Worm (Caenorhabditis elegans) whole organism, late embryonic: ENCODE data around the gene F54B11.8.

Experiments used
- K02D7.2 ChIP-seq: sonication (generic microtip); optimal IDR thresholded peaks from 2 replicates; lab custom pipeline; 2017; ENCODE audit warnings: mild to moderate bottlenecking, missing genetic modification characterization, missing compliant biosample characterization
- Y22D7AL.16 ChIP-seq: sonication (generic microtip); optimal IDR thresholded peaks from 2 replicates; lab custom pipeline; 2016; ENCODE audit warnings: missing genetic modification characterization, missing compliant biosample characterization
- ama-1 ChIP-seq: fragments of 150-350 bp; optimal IDR thresholded peaks from 2 replicates; lab custom pipeline; 2014
- ceh-18 ChIP-seq: sonication (generic microtip); optimal IDR thresholded peaks from 2 replicates; lab custom pipeline; 2016; ENCODE audit warnings: missing genetic modification characterization, missing compliant biosample characterization
- ceh-19 ChIP-seq: fragments of 200-800 bp; sonication (Bioruptor generic); optimal IDR thresholded peaks from 2 replicates; lab custom pipeline; 2018; ENCODE audit warnings: mild to moderate bottlenecking, missing genetic modification characterization, missing compliant biosample characterization
- ceh-22 ChIP-seq: sonication (generic microtip); optimal IDR thresholded peaks from 2 replicates; lab custom pipeline; 2017; ENCODE audit warnings: missing biosample characterization, missing genetic modification characterization
- ceh-24 ChIP-seq: sonication (generic microtip); optimal IDR thresholded peaks from 2 replicates; lab custom pipeline; 2016; ENCODE audit warnings: mild to moderate bottlenecking, missing genetic modification characterization, missing compliant biosample characterization
- ceh-30 ChIP-seq: fragments of 150-350 bp; optimal IDR thresholded peaks from 2 replicates; lab custom pipeline; 2014; ENCODE audit warnings: missing biosample characterization, missing genetic modification characterization
- ceh-34 ChIP-seq: sonication (generic microtip); optimal IDR thresholded peaks from 2 replicates; lab custom pipeline; 2016; ENCODE audit warnings: mild to moderate bottlenecking, missing genetic modification characterization, missing compliant biosample characterization
- ceh-45 ChIP-seq: fragments of 200-800 bp; sonication (Bioruptor generic); IDR thresholded peaks from 2 replicates; pipeline ENCODE4 v1.3.6; 2022; ENCODE audit warnings: missing genetic modification reagents, missing genetic modification characterization, missing compliant biosample characterization
- che-1 ChIP-seq: sonication (generic microtip); optimal IDR thresholded peaks from 2 replicates; lab custom pipeline; 2016; ENCODE audit warnings: mild to moderate bottlenecking, missing genetic modification characterization, missing compliant biosample characterization
- dmd-4 ChIP-seq: sonication (generic microtip); optimal IDR thresholded peaks from 2 replicates; lab custom pipeline; 2016; ENCODE audit warnings: borderline replicate concordance, missing genetic modification characterization, missing compliant biosample characterization
- dve-1 ChIP-seq: sonication (generic microtip); optimal IDR thresholded peaks from 2 replicates; lab custom pipeline; 2017; ENCODE audit warnings: antibody characterized with exemption, mild to moderate bottlenecking, missing genetic modification characterization, missing compliant biosample characterization
- elt-4 ChIP-seq: sonication (generic microtip); optimal IDR thresholded peaks from 2 replicates; lab custom pipeline; 2016; ENCODE audit warnings: missing genetic modification characterization, missing compliant biosample characterization
- ets-4 ChIP-seq: sonication (generic microtip); optimal IDR thresholded peaks from 2 replicates; lab custom pipeline; 2016; ENCODE audit warnings: missing genetic modification characterization, missing compliant biosample characterization
- eyg-1 ChIP-seq: sonication (generic microtip); optimal IDR thresholded peaks from 2 replicates; lab custom pipeline; 2016; ENCODE audit warnings: missing genotype, missing genetic modification characterization, missing compliant biosample characterization
- hlh-30 ChIP-seq: sonication (generic microtip); optimal IDR thresholded peaks from 2 replicates; lab custom pipeline; 2017; ENCODE audit warnings: antibody characterized with exemption, missing genetic modification characterization, missing compliant biosample characterization; ENCODE audit not compliant: insufficient read depth
- hlh-6 ChIP-seq: sonication (generic microtip); optimal IDR thresholded peaks from 2 replicates; lab custom pipeline; 2016; ENCODE audit warnings: missing genotype, missing genetic modification characterization, missing compliant biosample characterization
- lin-11 ChIP-seq: fragments of 200-800 bp; sonication (Bioruptor generic); optimal IDR thresholded peaks from 2 replicates; lab custom pipeline; 2018; ENCODE audit warnings: mild to moderate bottlenecking, missing genetic modification characterization, missing compliant biosample characterization
- mec-3 ChIP-seq: sonication (generic microtip); optimal IDR thresholded peaks from 2 replicates; lab custom pipeline; 2016; ENCODE audit warnings: borderline replicate concordance, missing genetic modification characterization, missing compliant biosample characterization
- nfya-1 ChIP-seq: sonication (generic microtip); optimal IDR thresholded peaks from 2 replicates; lab custom pipeline; 2017; ENCODE audit warnings: missing genetic modification characterization, mild to moderate bottlenecking, missing compliant biosample characterization, antibody characterized with exemption, moderate library complexity
- nhr-11 ChIP-seq: fragments of 150-350 bp; optimal IDR thresholded peaks from 2 replicates; lab custom pipeline; 2014; ENCODE audit warnings: missing biosample characterization, missing genetic modification characterization
- npax-4 ChIP-seq: sonication (generic microtip); optimal IDR thresholded peaks from 2 replicates; lab custom pipeline; 2016; ENCODE audit warnings: missing genetic modification characterization, missing compliant biosample characterization
- odd-2 ChIP-seq: sonication (generic microtip); optimal IDR thresholded peaks from 2 replicates; lab custom pipeline; 2017; ENCODE audit warnings: antibody characterized with exemption, mild to moderate bottlenecking, missing genetic modification characterization, missing compliant biosample characterization
- pat-9 ChIP-seq: fragments of 200-800 bp; sonication (Bioruptor generic); optimal IDR thresholded peaks from 2 replicates; lab custom pipeline; 2018; ENCODE audit warnings: mild to moderate bottlenecking, missing genetic modification characterization, moderate library complexity, missing compliant biosample characterization
- pax-1 ChIP-seq: fragments of 150-350 bp; optimal IDR thresholded peaks from 2 replicates; lab custom pipeline; 2014; ENCODE audit warnings: missing biosample characterization, missing genetic modification characterization
- pqm-1 ChIP-seq: sonication (generic microtip); optimal IDR thresholded peaks from 2 replicates; lab custom pipeline; 2016; ENCODE audit warnings: missing genetic modification characterization, missing compliant biosample characterization
- pros-1 ChIP-seq: fragments of 150-350 bp; optimal IDR thresholded peaks from 2 replicates; lab custom pipeline; 2014; ENCODE audit warnings: missing biosample characterization, missing genetic modification reagents, missing genetic modification characterization
- sox-2 ChIP-seq: fragments of 200-800 bp; sonication (Bioruptor generic); IDR thresholded peaks from 2 replicates; pipeline ENCODE4 v1.3.6; 2022; ENCODE audit warnings: missing genetic modification reagents, missing genetic modification characterization, missing compliant biosample characterization
- syd-9 ChIP-seq: sonication (generic microtip); optimal IDR thresholded peaks from 2 replicates; lab custom pipeline; 2016; ENCODE audit warnings: mild to moderate bottlenecking, missing genetic modification characterization, moderate library complexity, missing compliant biosample characterization
- tbx-7 ChIP-seq: sonication (generic microtip); optimal IDR thresholded peaks from 2 replicates; lab custom pipeline; 2016; ENCODE audit warnings: missing genotype, missing genetic modification characterization, missing compliant biosample characterization
- ttx-3 ChIP-seq: sonication (generic microtip); optimal IDR thresholded peaks from 2 replicates; lab custom pipeline; 2016; ENCODE audit warnings: missing genetic modification reagents, missing genetic modification characterization, missing compliant biosample characterization
- unc-42 ChIP-seq: sonication (generic microtip); optimal IDR thresholded peaks from 2 replicates; lab custom pipeline; 2016; ENCODE audit warnings: missing genotype, missing genetic modification characterization, missing compliant biosample characterization
- unc-55 ChIP-seq: sonication (generic microtip); optimal IDR thresholded peaks from 2 replicates; lab custom pipeline; 2017; ENCODE audit warnings: missing biosample characterization, missing genetic modification reagents, missing genetic modification characterization
- unc-86 ChIP-seq: sonication (generic microtip); optimal IDR thresholded peaks from 2 replicates; lab custom pipeline; 2016; ENCODE audit warnings: missing genetic modification characterization, missing compliant biosample characterization
- zip-5 ChIP-seq: sonication (generic microtip); optimal IDR thresholded peaks from 2 replicates; lab custom pipeline; 2016; ENCODE audit warnings: missing genetic modification characterization, missing compliant biosample characterization

F54B11.8 gene

ce11 chrX:13603826-13604225, at the start of gene F54B11.8:
Gene F54B11.8, minus strand, starts transcription at chrX:13603926.
- TF ChIP-seq odd-2 (tag; lab: Kevin White, UChicago) (no peak), dve-1 (tag; lab: Kevin White, UChicago) (no peak), sox-2 (no peak), ttx-3 (no peak), ets-4 (no peak), ceh-30 (tag; lab: Kevin White, UChicago) (no peak), pqm-1 (tag; lab: Kevin White, UChicago) (no peak), syd-9 (no peak), zip-5 (tag; lab: Kevin White, UChicago) (no peak), hlh-30 (no peak), ceh-45 (GFP tag; lab: Robert Waterston, UW) (no peak), unc-42 (tag; lab: Kevin White, UChicago) (no peak), ama-1 (lab: Kevin White, UChicago) (no peak), hlh-6 (tag; lab: Kevin White, UChicago) (no peak), ceh-18 (no peak)

DNA sequence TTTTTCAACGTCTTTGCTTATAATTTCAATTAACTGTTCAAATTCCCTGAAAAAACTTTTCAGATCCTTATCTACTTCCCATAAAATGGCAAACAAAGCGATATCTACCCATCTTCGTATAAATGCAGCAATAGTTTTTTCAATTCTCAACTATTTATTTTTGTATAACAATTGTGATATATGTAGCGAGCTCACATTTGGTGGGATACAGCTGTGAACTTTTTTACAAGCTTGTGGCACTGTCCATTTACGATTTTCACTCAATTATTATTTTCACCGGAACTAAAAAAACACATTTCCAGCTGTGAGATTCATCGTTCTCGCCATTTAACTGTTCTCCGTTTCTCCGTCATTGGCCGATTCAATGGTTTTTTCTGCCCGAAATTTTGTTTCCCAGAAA, 47.1 kb upstream of the F54B11.8 start, which contains the start of gene C40C9.4:
TSS of gene C40C9.4 (plus strand) at position 301 of the 400 bp plus-strand sequence.
- TF ChIP-seq pros-1 (tag; lab: Kevin White, UChicago), result no peak
- TF ChIP-seq mec-3 (tag; lab: Kevin White, UChicago), result no peak
- no peak for TF ChIP-seq dmd-4 (tag; lab: Kevin White, UChicago)

ce11 chrX:13647305-13647704, 43.6 kb upstream of the F54B11.8 start, which contains the start of gene C40C9.3:
Gene C40C9.3, plus strand, starts transcription at chrX:13647605.
- TF ChIP-seq ceh-24 (tag; lab: Kevin White, UChicago), result no peak
- TF ChIP-seq tbx-7 (tag; lab: Kevin White, UChicago), result no peak
- no peak for TF ChIP-seq che-1 (tag; lab: Kevin White, UChicago)
- TF ChIP-seq ets-4, result no peak
- no peak for TF ChIP-seq ceh-34 (tag; lab: Kevin White, UChicago)
- no peak for TF ChIP-seq unc-42 (tag; lab: Kevin White, UChicago)
- TF ChIP-seq hlh-6 (tag; lab: Kevin White, UChicago), result no peak
- TF ChIP-seq nhr-11 (tag; lab: Kevin White, UChicago), result no peak
- TF ChIP-seq ttx-3, result no peak

DNA sequence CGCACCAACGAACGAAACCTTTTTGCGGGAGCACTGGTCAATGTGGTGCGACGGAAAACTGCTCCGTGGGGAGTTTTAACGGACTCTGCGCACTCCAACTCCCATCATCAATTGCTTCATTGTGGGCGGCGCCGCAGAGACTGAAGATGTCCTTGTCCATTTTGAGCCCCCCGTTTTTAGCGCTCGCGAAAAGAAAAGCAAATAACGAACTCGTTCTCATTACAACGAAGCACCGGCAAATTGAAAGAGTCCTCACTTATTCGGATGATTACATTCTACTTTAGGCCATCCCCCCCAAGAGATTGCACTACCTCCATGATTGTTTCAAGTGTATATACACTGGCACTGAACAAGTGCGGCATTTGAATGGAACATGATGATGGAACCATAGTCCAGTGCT, 43.1 kb upstream of the F54B11.8 start, which contains the start of gene acr-9:
TSS of gene acr-9 (minus strand) at position 101 of the 400 bp plus-strand sequence.
- TF ChIP-seq K02D7.2 (tag; lab: Kevin White, UChicago) (no peak), ceh-22 (no peak), nfya-1 (tag; lab: Kevin White, UChicago) (no peak), pat-9 (tag; lab: Kevin White, UChicago) (no peak), lin-11 (no peak), dmd-4 (tag; lab: Kevin White, UChicago) (no peak), npax-4 (tag; lab: Kevin White, UChicago) (no peak), elt-4 (no peak), pros-1 (tag; lab: Kevin White, UChicago) (no peak), pax-1 (tag; lab: Kevin White, UChicago) (no peak), ceh-30 (tag; lab: Kevin White, UChicago) (no peak), dve-1 (tag; lab: Kevin White, UChicago) (no peak), unc-86 (no peak), ceh-19 (no peak), eyg-1 (tag; lab: Kevin White, UChicago) (no peak), unc-55 (GFP tag; lab: Kevin White, UChicago) (no peak), Y22D7AL.16 (no peak)
